Worm (Caenorhabditis elegans) whole organism, L2 larva: ENCODE results near the gene math-4.

Source experiments
- blmp-1 ChIP-seq: sonication (generic microtip); optimal IDR thresholded peaks from 2 replicates; lab custom pipeline; 2017; ENCODE audit warnings: missing genetic modification characterization, mild to moderate bottlenecking, missing compliant biosample characterization, antibody characterized with exemption, moderate library complexity; ENCODE audit not compliant: insufficient read depth
- dmd-4 ChIP-seq: sonication (generic microtip); optimal IDR thresholded peaks from 2 replicates; lab custom pipeline; 2017; ENCODE audit warnings: missing biosample characterization, missing genetic modification characterization
- egl-27 ChIP-seq: sonication (generic microtip); optimal IDR thresholded peaks from 3 replicates; lab custom pipeline; 2017; ENCODE audit warnings: missing biosample characterization, missing genetic modification reagents, missing genetic modification characterization
- elt-3 ChIP-seq: sonication (generic microtip); optimal IDR thresholded peaks from 2 replicates; lab custom pipeline; 2017; ENCODE audit warnings: missing biosample characterization, missing genetic modification characterization
- gmeb-1 ChIP-seq: fragments of 150-350 bp; optimal IDR thresholded peaks from 2 replicates; lab custom pipeline; 2014; ENCODE audit warnings: missing biosample characterization, missing genetic modification characterization
- lsy-2 ChIP-seq, 2 experiments: fragments of 150-350 bp in 1 of 2; sonication (generic microtip) in 1 of 2; optimal IDR thresholded peaks; 2 replicates each; lab custom pipeline; 2014 to 2017; ENCODE audit warnings: missing biosample characterization in 2 of 2, missing genetic modification characterization in 2 of 2
- nhr-11 ChIP-seq: fragments of 150-350 bp; optimal IDR thresholded peaks from 2 replicates; lab custom pipeline; 2014; ENCODE audit warnings: missing biosample characterization, missing genetic modification characterization
- nhr-12 ChIP-seq: fragments of 150-350 bp; optimal IDR thresholded peaks from 2 replicates; lab custom pipeline; 2014; ENCODE audit warnings: missing biosample characterization, missing genetic modification characterization
- nhr-77 ChIP-seq: fragments of 150-350 bp; optimal IDR thresholded peaks from 2 replicates; lab custom pipeline; 2014; ENCODE audit warnings: missing biosample characterization, missing genetic modification characterization
- sem-4 ChIP-seq: fragments of 150-350 bp; optimal IDR thresholded peaks from 2 replicates; lab custom pipeline; 2014; ENCODE audit warnings: missing biosample characterization, missing genetic modification reagents, missing genetic modification characterization
- skn-1 ChIP-seq: sonication (generic microtip); optimal IDR thresholded peaks from 2 replicates; lab custom pipeline; 2017; ENCODE audit warnings: missing biosample characterization, missing genetic modification characterization
- zag-1 ChIP-seq: fragments of 150-350 bp; optimal IDR thresholded peaks from 2 replicates; lab custom pipeline; 2014; ENCODE audit warnings: missing biosample characterization, missing genetic modification characterization
- ztf-4 ChIP-seq: fragments of 150-350 bp; optimal IDR thresholded peaks from 2 replicates; lab custom pipeline; 2014; ENCODE audit warnings: missing biosample characterization, missing genetic modification characterization

ce11 chrII:1786209-1786608, 3.8 kb upstream of the math-4 start, which contains the start of gene C08F1.10:
- TF ChIP-seq nhr-77 (tag; lab: Kevin White, UChicago) = no peak
- TF ChIP-seq ztf-4 (tag; lab: Kevin White, UChicago) = no peak
- no peak for TF ChIP-seq sem-4
- no peak for TF ChIP-seq skn-1 (tag; lab: Kevin White, UChicago)
- TF ChIP-seq lsy-2 (tag; optimal IDR thresholded peaks at IDR 0.05; lab: Kevin White, UChicago) = no peak
- TF ChIP-seq egl-27 (tag; lab: Kevin White, UChicago) = no peak
- no peak for TF ChIP-seq blmp-1
- no peak for TF ChIP-seq dmd-4 (tag; lab: Kevin White, UChicago)
- no peak for TF ChIP-seq gmeb-1 (tag; lab: Kevin White, UChicago)
- no peak for TF ChIP-seq nhr-12 (tag; lab: Kevin White, UChicago)
- no peak for TF ChIP-seq nhr-11 (tag; lab: Kevin White, UChicago)
- TF ChIP-seq elt-3 (tag; lab: Kevin White, UChicago) = no peak
- no peak for TF ChIP-seq zag-1 (tag; lab: Kevin White, UChicago)
